Worm (Caenorhabditis elegans): Measurements from ENCODE around the gene rpn-2.

The rpn-2 gene

DNA sequence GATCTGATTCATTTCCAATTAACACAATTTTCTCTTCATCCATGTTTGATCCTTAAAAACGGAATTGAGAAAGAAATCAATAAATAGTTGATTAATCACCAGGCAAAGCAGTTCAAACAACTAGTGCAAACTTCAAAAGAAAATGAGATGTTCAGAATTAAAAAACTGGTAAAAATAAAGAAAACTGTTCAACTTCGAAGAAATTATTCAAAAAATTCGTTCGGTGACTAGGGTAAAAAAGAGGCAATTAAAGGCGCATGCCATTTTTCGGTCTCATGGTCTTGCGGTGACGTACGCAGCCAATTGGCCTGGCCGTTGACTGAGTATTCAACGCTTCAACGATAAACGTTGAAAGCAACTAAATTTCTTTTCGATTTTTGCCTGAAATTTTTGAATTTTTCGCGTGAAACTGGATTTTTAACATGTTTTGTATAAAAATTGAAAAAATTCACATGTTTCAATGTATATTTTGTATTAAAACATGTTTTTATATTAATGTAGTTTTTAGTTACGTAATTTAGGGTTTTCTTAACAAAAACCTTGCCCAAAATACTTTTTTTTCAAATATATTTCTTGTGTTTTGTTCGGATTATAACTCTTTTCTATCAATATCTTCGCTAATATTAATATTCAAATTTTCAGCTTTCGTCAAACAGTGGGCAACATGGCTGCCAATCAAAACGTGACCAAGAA lies 7.3 kb downstream of the rpn-2 start, which contains the start of the genes sna-3 and rps-3:
sna-3 (minus strand) TSS at position 51 of the 693 bp plus-strand sequence.
rps-3 (plus strand) TSS at position 643 of the 693 bp plus-strand sequence.
- TF ChIP-seq nfya-1 (tag; optimal IDR thresholded peaks at IDR 0.05; ENCODE audit: insufficient read depth) (peak; percentile 90), ceh-28 (tag; optimal IDR thresholded peaks at IDR 0.05) (peak; percentile 57), nhr-23 (tag; optimal IDR thresholded peaks at IDR 0.05) (peak; percentile 76), nhr-43 (tag; optimal IDR thresholded peaks at IDR 0.05; ENCODE audit: poor library complexity, severe bottlenecking) (peak; percentile 43), pha-4 (tag; optimal IDR thresholded peaks at IDR 0.05) (peak; percentile 92), R02D3.7 (tag; optimal IDR thresholded peaks at IDR 0.05) (peak; percentile 62), ZK546.5 (tag; optimal IDR thresholded peaks at IDR 0.05) (no peak), fkh-2 (tag; optimal IDR thresholded peaks at IDR 0.05) (no peak), lsy-12 (tag; optimal IDR thresholded peaks at IDR 0.05) (peak; percentile 29), ama-1 (optimal IDR thresholded peaks at IDR 0.05) (peak; percentile 40), lin-15B (tag; optimal IDR thresholded peaks at IDR 0.05) (peak; percentile 84), pqm-1 (tag; optimal IDR thresholded peaks at IDR 0.05) (peak; percentile 65), elt-2 (tag; optimal IDR thresholded peaks at IDR 0.05) (peak; percentile 47), aly-2 (tag; optimal IDR thresholded peaks at IDR 0.05) (no peak), nhr-25 (tag; optimal IDR thresholded peaks at IDR 0.05) (peak; percentile 83), ztf-11 (tag; optimal IDR thresholded peaks at IDR 0.05) (no peak), elt-3 (tag; optimal IDR thresholded peaks at IDR 0.05) (no peak), jun-1 (tag; optimal IDR thresholded peaks at IDR 0.05) (peak; percentile 8), hmg-11 (tag; optimal IDR thresholded peaks at IDR 0.05) (peak; percentile 73), egl-5 (tag; optimal IDR thresholded peaks at IDR 0.05) (peak; percentile 34), zag-1 (tag; optimal IDR thresholded peaks at IDR 0.05) (no peak), nhr-11 (tag; optimal IDR thresholded peaks at IDR 0.05) (peak; percentile 31), lin-39 (tag; optimal IDR thresholded peaks at IDR 0.05) (peak; percentile 63)

DNA sequence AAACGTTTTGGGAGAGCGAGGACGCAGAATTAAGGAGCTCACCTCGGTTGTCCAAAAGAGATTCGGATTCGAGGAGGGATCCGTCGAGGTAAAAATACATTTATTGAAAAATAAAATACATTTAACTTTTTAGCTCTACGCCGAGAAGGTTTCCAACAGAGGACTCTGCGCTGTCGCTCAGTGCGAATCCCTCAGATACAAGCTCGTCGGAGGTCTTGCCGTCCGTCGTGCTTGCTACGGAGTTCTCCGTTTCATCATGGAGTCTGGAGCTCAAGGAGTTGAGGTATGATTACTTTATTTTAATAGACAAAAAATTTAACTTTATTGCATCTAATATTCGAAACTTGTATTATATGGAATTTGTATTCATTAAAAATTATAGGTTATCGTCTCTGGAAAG lies 8.1 kb downstream of the rpn-2 start:
- TF ChIP-seq ceh-82 (tag; optimal IDR thresholded peaks at IDR 0.05) (no peak), nfya-1 (tag; optimal IDR thresholded peaks at IDR 0.05; ENCODE audit: insufficient read depth) (no peak), skn-1 (tag; optimal IDR thresholded peaks at IDR 0.05) (no peak), nhr-25 (tag; optimal IDR thresholded peaks at IDR 0.05) (no peak), nhr-23 (tag; optimal IDR thresholded peaks at IDR 0.05) (no peak), tbx-2 (tag; optimal IDR thresholded peaks at IDR 0.05) (no peak), lin-15B (tag; optimal IDR thresholded peaks at IDR 0.05) (no peak), mdl-1 (tag; optimal IDR thresholded peaks at IDR 0.05) (no peak), eor-1 (tag; optimal IDR thresholded peaks at IDR 0.05) (no peak)

DNA sequence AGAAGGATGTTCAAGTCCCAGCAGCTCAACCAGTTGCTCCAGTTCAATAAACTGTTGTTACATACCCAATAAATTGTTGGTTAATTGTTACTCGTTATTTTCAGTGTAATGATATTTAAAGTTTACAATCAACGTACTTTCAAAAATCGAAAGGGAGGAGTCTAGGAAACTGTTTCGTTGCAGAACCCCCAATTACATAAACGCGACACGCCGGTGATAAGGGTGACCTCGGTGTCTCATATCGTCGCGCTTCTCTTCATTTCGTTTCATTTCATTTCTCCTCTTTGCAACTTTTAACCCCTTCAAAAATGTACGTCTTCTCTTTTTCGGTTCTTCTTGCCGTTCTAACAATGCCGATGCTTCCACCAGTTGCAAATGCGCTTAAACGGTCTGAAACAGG lies 8.9 kb downstream of the rpn-2 start, which contains the start of gene C23G10.2:
C23G10.2 (plus strand) TSS at position 184 of the 400 bp plus-strand sequence.
- TF ChIP-seq nhr-25 (tag; optimal IDR thresholded peaks at IDR 0.05) = peak; percentile 28
- TF ChIP-seq elt-2 (tag; optimal IDR thresholded peaks at IDR 0.05) = peak; percentile 18
- TF ChIP-seq nhr-23 (tag; optimal IDR thresholded peaks at IDR 0.05) = no peak

DNA sequence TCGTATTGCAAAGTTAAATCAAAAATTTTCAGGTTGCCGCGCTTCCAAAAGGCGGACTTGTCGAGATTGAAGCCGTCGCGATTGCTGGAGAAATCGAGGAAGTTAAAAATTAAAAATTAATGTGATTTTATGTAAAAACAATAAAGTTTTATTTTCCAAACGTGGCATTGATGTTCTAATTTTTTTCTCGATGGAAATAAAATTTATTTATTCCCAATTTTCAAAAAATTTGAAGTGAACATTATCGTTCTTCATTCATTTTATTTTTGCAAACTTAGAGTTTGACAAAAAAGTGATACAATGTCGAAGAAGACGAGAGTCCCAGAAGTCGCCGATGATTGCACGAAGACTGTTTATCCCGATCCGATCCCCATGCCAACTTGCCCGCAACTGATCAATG lies 10.0 kb downstream of the rpn-2 start, which contains the start of gene C23G10.1:
C23G10.1 (plus strand) TSS at position 301 of the 400 bp plus-strand sequence.
- no peak for TF ChIP-seq nhr-11 (tag; optimal IDR thresholded peaks at IDR 0.05)
- no peak for TF ChIP-seq daf-12 (tag; optimal IDR thresholded peaks at IDR 0.05)
- TF ChIP-seq lin-15B (tag; optimal IDR thresholded peaks at IDR 0.05) = no peak
- TF ChIP-seq fkh-10 (GFP tag; optimal IDR thresholded peaks at IDR 0.05) = no peak

ce11 chrIII:6210215-6210822 lies 11.3 kb downstream of the rpn-2 start:
- no peak for TF ChIP-seq egl-5 (tag; optimal IDR thresholded peaks at IDR 0.05)
- TF ChIP-seq nhr-237 (tag; optimal IDR thresholded peaks at IDR 0.05) = no peak
- TF ChIP-seq unc-39 (tag; optimal IDR thresholded peaks at IDR 0.05) = no peak
- no peak for TF ChIP-seq fkh-10 (GFP tag; optimal IDR thresholded peaks at IDR 0.05)
- TF ChIP-seq ztf-4 (tag; optimal IDR thresholded peaks at IDR 0.05) = no peak

Data from whole organism, L3 larva.